Worm (Caenorhabditis elegans) whole organism, L4/young adult: ENCODE results near the gene ZK1320.2.

ENCODE experiments used
- W03F9.2 ChIP-seq: fragments of 150-350 bp; optimal IDR thresholded peaks from 2 replicates; lab custom pipeline; 2014; ENCODE audit warnings: missing biosample characterization, missing genetic modification characterization
- dao-5 ChIP-seq: sonication (generic microtip); optimal IDR thresholded peaks from 2 replicates; lab custom pipeline; 2016; ENCODE audit warnings: missing genotype, missing genetic modification characterization, moderate library complexity, missing compliant biosample characterization
- him-1 ChIP-seq: sonication (generic microtip); optimal IDR thresholded peaks from 2 replicates; lab custom pipeline; 2016; ENCODE audit warnings: missing genotype, missing genetic modification reagents, missing genetic modification characterization, missing compliant biosample characterization

ce11 chrII:9653679-9654078, 5.1 kb downstream of the ZK1320.2 start, which contains the start of gene ZK1307.2:
- TF ChIP-seq W03F9.2 (tag; lab: Kevin White, UChicago) (no peak), dao-5 (tag; lab: Kevin White, UChicago) (no peak), him-1 (tag; lab: Kevin White, UChicago) (no peak)
